Fruit fly (Drosophila melanogaster) whole organism, embryonic: Measurements from ENCODE around the gene bun.

Experiments used
- Atf6 ChIP-seq: fragments of 200-800 bp; sonication (Bioruptor generic); IDR thresholded peaks from 2 replicates; pipeline ENCODE4 v1.3.6; 2022; ENCODE audit warnings: missing biosample characterization, missing genetic modification characterization
- B-H1 ChIP-seq: fragments of 200-800 bp; sonication (Bioruptor generic); IDR thresholded peaks from 3 replicates; pipeline ENCODE4 v1.3.6; 2022; ENCODE audit warnings: missing biosample characterization, missing genetic modification characterization
- Blimp-1 ChIP-seq: fragments of 200-800 bp; sonication (Bioruptor generic); optimal IDR thresholded peaks from 3 replicates; lab custom pipeline; 2018; ENCODE audit warnings: missing biosample characterization, missing genetic modification characterization, mild to moderate bottlenecking, moderate library complexity, missing genetic modification reagents
- CG10267 ChIP-seq: fragments of 200-800 bp; sonication (Bioruptor generic); optimal IDR thresholded peaks from 2 replicates; lab custom pipeline; 2018; ENCODE audit warnings: missing biosample characterization, mild to moderate bottlenecking, missing genetic modification characterization, moderate library complexity
- CG11695 ChIP-seq: fragments of 200-800 bp; sonication (Bioruptor generic); IDR thresholded peaks from 3 replicates; pipeline ENCODE4 v1.3.6; 2022; ENCODE audit warnings: missing biosample characterization, missing genetic modification characterization
- CG11723 ChIP-seq: fragments of 200-800 bp; sonication (Bioruptor generic); optimal IDR thresholded peaks from 2 replicates; lab custom pipeline; 2017; ENCODE audit warnings: missing biosample characterization, mild to moderate bottlenecking, missing genetic modification characterization
- CG13123 ChIP-seq: fragments of 200-800 bp; sonication (Bioruptor generic); optimal IDR thresholded peaks from 2 replicates; lab custom pipeline; 2016; ENCODE audit warnings: missing biosample characterization, missing genetic modification characterization
- CG13296 ChIP-seq: fragments of 200-800 bp; sonication (Bioruptor generic); optimal IDR thresholded peaks from 3 replicates; lab custom pipeline; 2018; ENCODE audit warnings: missing biosample characterization, mild to moderate bottlenecking, missing genetic modification characterization
- CG13894 ChIP-seq: fragments of 200-800 bp; sonication (Bioruptor generic); optimal IDR thresholded peaks from 3 replicates; lab custom pipeline; 2018; ENCODE audit warnings: missing biosample characterization, mild to moderate bottlenecking, missing genetic modification characterization, moderate library complexity
- CG14441 ChIP-seq: fragments of 200-800 bp; sonication (Bioruptor generic); IDR thresholded peaks from 2 replicates; pipeline ENCODE4 v1.3.6; 2022; ENCODE audit warnings: missing biosample characterization, missing genetic modification characterization
- CG14667 ChIP-seq: fragments of 200-800 bp; sonication (Bioruptor generic); IDR thresholded peaks from 2 replicates; pipeline ENCODE4 v1.3.6; 2022; ENCODE audit warnings: missing biosample characterization, missing genetic modification characterization
- CG15514 ChIP-seq: fragments of 200-800 bp; sonication (Bioruptor generic); optimal IDR thresholded peaks from 3 replicates; lab custom pipeline; 2017; ENCODE audit warnings: missing biosample characterization, missing genetic modification characterization, mild to moderate bottlenecking, moderate library complexity, missing genetic modification reagents
- CG17359 ChIP-seq: fragments of 200-800 bp; sonication (Bioruptor generic); optimal IDR thresholded peaks from 3 replicates; lab custom pipeline; 2018; ENCODE audit warnings: missing biosample characterization, mild to moderate bottlenecking, missing genetic modification characterization, moderate library complexity
- CG17829 ChIP-seq: fragments of 200-800 bp; optimal IDR thresholded peaks from 2 replicates; lab custom pipeline; 2019; ENCODE audit warnings: missing biosample characterization, mild to moderate bottlenecking, missing genetic modification characterization, moderate library complexity
- CG2202 ChIP-seq: fragments of 200-800 bp; sonication (Bioruptor generic); optimal IDR thresholded peaks from 2 replicates; lab custom pipeline; 2018; ENCODE audit warnings: missing biosample characterization, mild to moderate bottlenecking, missing genetic modification characterization
- CG2678 ChIP-seq: fragments of 200-800 bp; sonication (Bioruptor generic); optimal IDR thresholded peaks from 3 replicates; lab custom pipeline; 2019; ENCODE audit warnings: missing biosample characterization, mild to moderate bottlenecking, missing genetic modification characterization, moderate library complexity
- CG32532 ChIP-seq: fragments of 200-800 bp; sonication (Bioruptor generic); IDR thresholded peaks from 2 replicates; pipeline ENCODE4 v1.3.6; 2022; ENCODE audit warnings: missing biosample characterization, missing genetic modification characterization
- CG4424 ChIP-seq: fragments of 200-800 bp; sonication (Bioruptor generic); optimal IDR thresholded peaks from 3 replicates; lab custom pipeline; 2016; ENCODE audit warnings: missing biosample characterization, missing genetic modification characterization
- CG5180 ChIP-seq: fragments of 200-800 bp; sonication (Bioruptor generic); optimal IDR thresholded peaks from 3 replicates; lab custom pipeline; 2017; ENCODE audit warnings: missing biosample characterization, missing genetic modification characterization, mild to moderate bottlenecking, moderate library complexity, missing genetic modification reagents
- CG6683 ChIP-seq: fragments of 200-800 bp; sonication (Bioruptor generic); optimal IDR thresholded peaks from 2 replicates; lab custom pipeline; 2017; ENCODE audit warnings: missing biosample characterization, mild to moderate bottlenecking, missing genetic modification characterization, missing genetic modification reagents
- CG6791 ChIP-seq: fragments of 200-800 bp; sonication (Bioruptor generic); IDR thresholded peaks from 3 replicates; pipeline ENCODE4 v1.3.6; 2022; ENCODE audit warnings: missing biosample characterization, missing genetic modification characterization; ENCODE audit not compliant: partially characterized antibody
- CG6813 ChIP-seq: fragments of 200-800 bp; sonication (Bioruptor generic); optimal IDR thresholded peaks from 2 replicates; lab custom pipeline; 2017; ENCODE audit warnings: missing biosample characterization, missing genetic modification characterization, mild to moderate bottlenecking, moderate library complexity, missing genetic modification reagents
- CG9727 ChIP-seq: fragments of 200-800 bp; sonication (Bioruptor generic); optimal IDR thresholded peaks from 3 replicates; lab custom pipeline; 2017; ENCODE audit warnings: missing biosample characterization, mild to moderate bottlenecking, missing genetic modification characterization
- D ChIP-seq, 2 experiments: fragments of 200-800 bp in 1 of 2; fragments of >200 bp in 1 of 2; sonication (Bioruptor generic) in 1 of 2; optimal IDR thresholded peaks; 2 replicates in 1 of 2; 3 replicates in 1 of 2; lab custom pipeline; 2017; ENCODE audit warnings: mild to moderate bottlenecking in 1 of 2, missing biosample characterization in 1 of 2, missing genetic modification characterization in 1 of 2, missing genetic modification reagents in 1 of 2
- ERR ChIP-seq: fragments of 200-800 bp; sonication (Bioruptor generic); optimal IDR thresholded peaks from 2 replicates; lab custom pipeline; 2016; ENCODE audit warnings: missing biosample characterization, missing genetic modification characterization
- Fer1 ChIP-seq: fragments of 200-800 bp; sonication (Bioruptor generic); optimal IDR thresholded peaks from 2 replicates; lab custom pipeline; 2017; ENCODE audit warnings: missing biosample characterization, mild to moderate bottlenecking, missing genetic modification characterization
- Fer3 ChIP-seq: fragments of 200-800 bp; sonication (Bioruptor generic); optimal IDR thresholded peaks from 2 replicates; lab custom pipeline; 2018; ENCODE audit warnings: missing biosample characterization, mild to moderate bottlenecking, missing genetic modification characterization, moderate library complexity
- HHEX ChIP-seq: fragments of 200-800 bp; sonication (Bioruptor generic); optimal IDR thresholded peaks from 3 replicates; lab custom pipeline; 2017; ENCODE audit warnings: missing biosample characterization, mild to moderate bottlenecking, missing genetic modification characterization, missing genetic modification reagents
- MBD-R2 ChIP-seq: fragments of 200-800 bp; sonication (Bioruptor generic); IDR thresholded peaks from 2 replicates; pipeline ENCODE4 v1.3.6; 2022; ENCODE audit warnings: missing biosample characterization, missing genetic modification characterization
- Max ChIP-seq: fragments of 200-800 bp; sonication (Bioruptor generic); optimal IDR thresholded peaks from 2 replicates; lab custom pipeline; 2016; ENCODE audit warnings: missing biosample characterization, mild to moderate bottlenecking, missing genetic modification characterization
- Stat92E ChIP-seq, 3 experiments: fragments of >200 bp in 2 of 3; fragments of 200-800 bp in 1 of 3; sonication (Bioruptor generic) in 1 of 3; optimal IDR thresholded peaks; 2 replicates each; lab custom pipeline; 2017 to 2019; ENCODE audit warnings: missing biosample characterization in 3 of 3, missing genetic modification characterization in 3 of 3, mild to moderate bottlenecking in 1 of 3, moderate library complexity in 1 of 3
- cwo ChIP-seq: fragments of 200-800 bp; sonication (Bioruptor generic); optimal IDR thresholded peaks from 3 replicates; lab custom pipeline; 2017; ENCODE audit warnings: missing biosample characterization, missing genetic modification characterization, mild to moderate bottlenecking, moderate library complexity, missing genetic modification reagents
- dati ChIP-seq: fragments of 200-800 bp; sonication (Bioruptor generic); IDR thresholded peaks from 2 replicates; pipeline ENCODE4 v1.3.6; 2022; ENCODE audit warnings: missing biosample characterization, missing genetic modification characterization
- esg ChIP-seq: fragments of 200-800 bp; sonication (Bioruptor generic); conservative IDR thresholded peaks from 2 replicates; pipeline ENCODE4 v1.3.6; 2022; ENCODE audit warnings: missing biosample characterization, missing genetic modification characterization
- fd96Cb ChIP-seq: fragments of 200-800 bp; sonication (Bioruptor generic); optimal IDR thresholded peaks from 2 replicates; lab custom pipeline; 2018; ENCODE audit warnings: missing biosample characterization, mild to moderate bottlenecking, missing genetic modification characterization, moderate library complexity
- hkb ChIP-seq, 2 experiments: fragments of 200-800 bp in 1 of 2; fragments of >200 bp in 1 of 2; sonication (Bioruptor generic) in 1 of 2; IDR thresholded peaks in 1 of 2; optimal IDR thresholded peaks in 1 of 2; 2 replicates each; pipeline versions ENCODE4 v1.3.6 to Lab custom; 2017 to 2022; ENCODE audit warnings: missing biosample characterization in 1 of 2, missing genetic modification characterization in 1 of 2
- kah ChIP-seq: fragments of 200-800 bp; sonication (Bioruptor generic); optimal IDR thresholded peaks from 2 replicates; lab custom pipeline; 2018; ENCODE audit warnings: missing biosample characterization, mild to moderate bottlenecking, missing genetic modification characterization
- kay ChIP-seq: fragments of 200-800 bp; sonication (Bioruptor generic); optimal IDR thresholded peaks from 2 replicates; lab custom pipeline; 2016; ENCODE audit warnings: missing biosample characterization, missing genetic modification characterization
- lilli ChIP-seq: fragments of 200-800 bp; sonication (Bioruptor generic); optimal IDR thresholded peaks from 3 replicates; lab custom pipeline; 2016; ENCODE audit warnings: missing biosample characterization, missing genetic modification characterization
- nerfin-1 ChIP-seq: fragments of 200-800 bp; sonication (Bioruptor generic); optimal IDR thresholded peaks from 3 replicates; lab custom pipeline; 2019; ENCODE audit warnings: missing biosample characterization, mild to moderate bottlenecking, missing genetic modification characterization, moderate library complexity
- p53 ChIP-seq: fragments of 200-800 bp; sonication (Bioruptor generic); optimal IDR thresholded peaks from 2 replicates; lab custom pipeline; 2016; ENCODE audit warnings: missing biosample characterization, missing genetic modification characterization
- pan ChIP-seq, 4 experiments: fragments of >200 bp in 3 of 4; fragments of 200-800 bp in 1 of 4; sonication (Bioruptor generic) in 1 of 4; optimal IDR thresholded peaks in 3 of 4; IDR thresholded peaks in 1 of 4; 2 replicates each; pipeline versions ENCODE4 v1.3.6 to Lab custom; 2017 to 2022; ENCODE audit warnings: missing biosample characterization in 2 of 4, missing genetic modification characterization in 2 of 4, mixed read lengths in 1 of 4
- phol ChIP-seq: fragments of 200-800 bp; sonication (Bioruptor generic); optimal IDR thresholded peaks from 3 replicates; lab custom pipeline; 2018; ENCODE audit warnings: missing biosample characterization, mild to moderate bottlenecking, missing genetic modification characterization, moderate library complexity
- prd ChIP-seq, 3 experiments: fragments of >200 bp in 2 of 3; fragments of 200-800 bp in 1 of 3; sonication (Bioruptor generic) in 1 of 3; optimal IDR thresholded peaks in 2 of 3; IDR thresholded peaks in 1 of 3; 2 replicates in 2 of 3; 3 replicates in 1 of 3; pipeline versions ENCODE4 v1.3.6 to Lab custom; 2017 to 2022; ENCODE audit warnings: missing biosample characterization in 1 of 3, missing genetic modification characterization in 1 of 3
- sc ChIP-seq, 3 experiments: fragments of >200 bp in 2 of 3; fragments of 200-800 bp in 1 of 3; sonication (Bioruptor generic) in 1 of 3; optimal IDR thresholded peaks; 2 replicates in 2 of 3; 3 replicates in 1 of 3; lab custom pipeline; 2017; ENCODE audit warnings: mild to moderate bottlenecking in 1 of 3, missing biosample characterization in 1 of 3, missing genetic modification characterization in 1 of 3, missing genetic modification reagents in 1 of 3

bun gene

DNA sequence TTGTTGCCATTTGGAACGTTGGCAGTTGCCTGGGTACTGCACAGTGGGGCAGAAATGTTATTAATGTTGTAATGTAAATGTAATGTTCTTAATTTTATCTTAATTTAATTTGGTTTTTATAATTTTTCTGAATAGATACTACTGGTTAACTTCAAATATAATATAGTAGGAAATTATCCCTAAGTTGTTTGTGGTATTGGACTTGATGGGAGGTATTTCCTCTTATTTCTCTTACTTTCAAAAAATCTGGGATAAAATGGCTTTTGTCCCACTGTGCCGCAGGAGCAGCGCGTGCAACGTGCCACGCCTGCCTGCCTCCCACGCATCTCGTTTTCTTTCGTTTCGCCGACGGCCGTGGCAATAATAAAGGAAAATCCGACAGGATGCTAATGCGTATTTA lies 2.5 kb upstream of the bun start (continued):
- TF ChIP-seq MBD-R2 (GFP tag; lab: Robert Waterston, UW) (no peak), Atf6 (peak; percentile 42; the same call in 1 of the 2 replicates), esg (GFP tag; lab: Robert Waterston, UW) (peak; percentile 16; the same call in 1 of the 2 replicates), prd (optimal IDR thresholded peaks at IDR 0.05; lab: Kevin White, UChicago) (no peak), prd (GFP tag; IDR thresholded peaks at IDR 0.05; lab: Robert Waterston, UW) (peak; percentile 68; the same call in 2 of the 3 replicates), CG13894 (tag; lab: Kevin White, UChicago) (peak; percentile 21), Max (GFP tag; lab: Kevin White, UChicago) (peak; percentile 14), dati (GFP tag; lab: Robert Waterston, UW) (0 out of 2 replicates have a peak, but pooled peaks have one; percentile 9), CG17359 (tag; lab: Kevin White, UChicago) (peak; percentile 46), B-H1 (GFP tag; lab: Robert Waterston, UW) (peak; percentile 48; the same call in 2 of the 3 replicates), pan (optimal IDR thresholded peaks at IDR 0.05; lab: Kevin White, UChicago) (no peak), pan (GFP tag; optimal IDR thresholded peaks at IDR 0.05 in 1 of 2, IDR thresholded peaks at IDR 0.05 in 1 of 2) (peak in 1 of 2 experiments; percentile 37), Fer3 (tag; lab: Kevin White, UChicago) (peak; percentile 44), Fer1 (GFP tag; lab: Kevin White, UChicago) (peak; percentile 62), CG9727 (GFP tag; lab: Kevin White, UChicago) (peak; percentile 45), CG2678 (peak; percentile 67), sc (optimal IDR thresholded peaks at IDR 0.05; lab: Kevin White, UChicago) (no peak), sc (GFP tag; optimal IDR thresholded peaks at IDR 0.05; lab: Kevin White, UChicago) (no peak), cwo (GFP tag; lab: Kevin White, UChicago) (peak; percentile 37), CG5180 (GFP tag; lab: Kevin White, UChicago) (peak; percentile 30), Stat92E (GFP tag; optimal IDR thresholded peaks at IDR 0.05; lab: Kevin White, UChicago) (no peak), CG14667 (GFP tag; lab: Robert Waterston, UW) (peak; percentile 27; the same call in 1 of the 2 replicates), fd96Cb (tag; lab: Kevin White, UChicago) (peak; percentile 36), ERR (GFP tag; lab: Kevin White, UChicago) (no peak), CG6683 (GFP tag; lab: Kevin White, UChicago) (peak; percentile 2), hkb (optimal IDR thresholded peaks at IDR 0.05; lab: Kevin White, UChicago) (no peak), hkb (GFP tag; IDR thresholded peaks at IDR 0.05; lab: Robert Waterston, UW) (peak; percentile 45; the same call in 1 of the 2 replicates), kah (no peak), CG13123 (GFP tag; lab: Kevin White, UChicago) (no peak), D (optimal IDR thresholded peaks at IDR 0.05; lab: Kevin White, UChicago) (no peak), D (GFP tag; optimal IDR thresholded peaks at IDR 0.05; lab: Kevin White, UChicago) (peak; percentile 39), CG4424 (GFP tag; lab: Kevin White, UChicago) (peak; percentile 37), CG15514 (GFP tag; lab: Kevin White, UChicago) (peak; percentile 34), CG17829 (tag; lab: Kevin White, UChicago) (peak; percentile 52), CG32532 (GFP tag; lab: Robert Waterston, UW) (peak; percentile 19; the same call in 1 of the 2 replicates), CG6791 (GFP tag; lab: Robert Waterston, UW) (no peak), p53 (no peak), kay (no peak), CG10267 (peak; percentile 42), HHEX (GFP tag; lab: Kevin White, UChicago) (peak; percentile 33), CG14441 (GFP tag; lab: Robert Waterston, UW) (peak; percentile 37; the same call in 1 of the 2 replicates), CG2202 (no peak), CG13296 (GFP tag; lab: Kevin White, UChicago) (peak; percentile 17), CG6813 (GFP tag; lab: Kevin White, UChicago) (peak; percentile 21), CG11695 (GFP tag; lab: Robert Waterston, UW) (0 out of 3 replicates have a peak, but pooled peaks have one; percentile 38), Blimp-1 (GFP tag; lab: Kevin White, UChicago) (peak; percentile 40), lilli (no peak), nerfin-1 (tag; lab: Kevin White, UChicago) (peak; percentile 48), CG11723 (GFP tag; lab: Kevin White, UChicago) (no peak), phol (tag; lab: Kevin White, UChicago) (peak; percentile 54)
